Fruit fly (Drosophila melanogaster): ENCODE measurements around the gene CG14710.

CG14710 gene

dm6 chr3R:11656614-11657216 is 36.8 kb downstream of the CG14710 start (continued):
- TF ChIP-seq exex (tag; optimal IDR thresholded peaks at IDR 0.05) (peak; percentile 79), B-H1 (GFP tag; IDR thresholded peaks at IDR 0.05) (peak; percentile 94), CG31365 (tag; optimal IDR thresholded peaks at IDR 0.05) (peak; percentile 87), cad (GFP tag; optimal IDR thresholded peaks at IDR 0.05) (no peak), Meics (GFP tag; optimal IDR thresholded peaks at IDR 0.05) (peak; percentile 96), CG4360 (GFP tag; IDR thresholded peaks at IDR 0.05) (peak; percentile 78), CG6654 (GFP tag; optimal IDR thresholded peaks at IDR 0.05) (peak; percentile 77), stwl (tag; optimal IDR thresholded peaks at IDR 0.05) (peak; percentile 37), CG13296 (GFP tag; optimal IDR thresholded peaks at IDR 0.05) (peak; percentile 94), CG6813 (GFP tag; optimal IDR thresholded peaks at IDR 0.05) (peak; percentile 95), TFAM (GFP tag; optimal IDR thresholded peaks at IDR 0.05) (peak; percentile 68), fu2 (GFP tag; optimal IDR thresholded peaks at IDR 0.05) (peak; percentile 93), pnt (GFP tag; optimal IDR thresholded peaks at IDR 0.05) (peak; percentile 95), Hsf (GFP tag; optimal IDR thresholded peaks at IDR 0.05) (peak; percentile 97), CG30431 (GFP tag; optimal IDR thresholded peaks at IDR 0.05) (peak; percentile 93), Ada2b (GFP tag; IDR thresholded peaks at IDR 0.05) (peak; percentile 97), pho (GFP tag; optimal IDR thresholded peaks at IDR 0.05) (peak; percentile 96), knrl (GFP tag; IDR thresholded peaks at IDR 0.05; ENCODE audit: partially characterized antibody) (no peak), unpg (GFP tag; optimal IDR thresholded peaks at IDR 0.05) (peak; percentile 97), cg (GFP tag; optimal IDR thresholded peaks at IDR 0.05) (no peak), CG3407 (GFP tag; optimal IDR thresholded peaks at IDR 0.05) (peak; percentile 94), bsh (GFP tag; optimal IDR thresholded peaks at IDR 0.05) (peak; percentile 98), gsb-n (tag; optimal IDR thresholded peaks at IDR 0.05) (peak; percentile 95), sqz (GFP tag; optimal IDR thresholded peaks at IDR 0.05) (peak; percentile 86), CG1602 (GFP tag; optimal IDR thresholded peaks at IDR 0.05) (peak; percentile 94), CG13287 (GFP tag; IDR thresholded peaks at IDR 0.05; ENCODE audit: partially characterized antibody) (no peak), Kr (GFP tag; optimal IDR thresholded peaks at IDR 0.05) (no peak), CG10654 (GFP tag; optimal IDR thresholded peaks at IDR 0.05) (peak; percentile 91), CG33213 (GFP tag; optimal IDR thresholded peaks at IDR 0.05) (peak; percentile 96), gsb (GFP tag; IDR thresholded peaks at IDR 0.05) (peak; percentile 95), CG2889 (GFP tag; IDR thresholded peaks at IDR 0.05) (peak; percentile 96), CG34224 (GFP tag; IDR thresholded peaks at IDR 0.05; ENCODE audit: partially characterized antibody) (no peak), CG3838 (GFP tag; optimal IDR thresholded peaks at IDR 0.05) (peak; percentile 92), salm (tag; optimal IDR thresholded peaks at IDR 0.05) (peak; percentile 94), CG12744 (GFP tag; optimal IDR thresholded peaks at IDR 0.05) (peak; percentile 96), dpn (GFP tag; optimal IDR thresholded peaks at IDR 0.05) (peak; percentile 96 to 97), dmrt99B (tag; optimal IDR thresholded peaks at IDR 0.05) (peak; percentile 97), CG1603 (tag; optimal IDR thresholded peaks at IDR 0.05) (peak; percentile 95), CG15696 (tag; optimal IDR thresholded peaks at IDR 0.05) (peak; percentile 76), trem (tag; optimal IDR thresholded peaks at IDR 0.05) (peak; percentile 92), CG10321 (GFP tag; IDR thresholded peaks at IDR 0.05) (peak; percentile 82), Taf1 (GFP tag; IDR thresholded peaks at IDR 0.05) (peak; percentile 91), CG17361 (GFP tag; IDR thresholded peaks at IDR 0.05) (peak; percentile 95), Sin3A (optimal IDR thresholded peaks at IDR 0.05) (no peak), Jarid2 (GFP tag; optimal IDR thresholded peaks at IDR 0.05) (peak; percentile 63), Hr39 (optimal IDR thresholded peaks at IDR 0.05) (no peak), yki (optimal IDR thresholded peaks at IDR 0.05) (no peak), CG32767 (GFP tag; IDR thresholded peaks at IDR 0.05) (peak; percentile 94), CG7839 (tag; optimal IDR thresholded peaks at IDR 0.05) (peak; percentile 97), CG5245 (GFP tag; optimal IDR thresholded peaks at IDR 0.05) (peak; percentile 93), klu (GFP tag; IDR thresholded peaks at IDR 0.05) (peak; percentile 93)
